Worm (Caenorhabditis elegans) whole organism, early embryonic: ENCODE measurements around the gene gly-5.

ENCODE experiments used
- B0310.2 ChIP-seq: sonication (generic microtip); optimal IDR thresholded peaks from 2 replicates; lab custom pipeline; 2016; ENCODE audit warnings: mild to moderate bottlenecking, missing genetic modification characterization, missing compliant biosample characterization
- F13C5.2 ChIP-seq: sonication (generic microtip); optimal IDR thresholded peaks from 2 replicates; lab custom pipeline; 2017; ENCODE audit warnings: mild to moderate bottlenecking, missing genetic modification characterization, inconsistent platforms, missing compliant biosample characterization
- aly-1 ChIP-seq: sonication (generic microtip); optimal IDR thresholded peaks from 2 replicates; lab custom pipeline; 2016; ENCODE audit warnings: missing genetic modification characterization, missing compliant biosample characterization
- ama-1 ChIP-seq: fragments of 150-350 bp; optimal IDR thresholded peaks from 2 replicates; lab custom pipeline; 2014
- ceh-13 ChIP-seq: fragments of 200-800 bp; sonication (Bioruptor generic); optimal IDR thresholded peaks from 2 replicates; lab custom pipeline; 2018; ENCODE audit warnings: mild to moderate bottlenecking, missing genetic modification characterization, missing compliant biosample characterization
- ceh-36 ChIP-seq: sonication (generic microtip); optimal IDR thresholded peaks from 2 replicates; lab custom pipeline; 2016; ENCODE audit warnings: missing genetic modification characterization, inconsistent platforms, missing compliant biosample characterization
- ets-7 ChIP-seq: sonication (generic microtip); optimal IDR thresholded peaks from 2 replicates; lab custom pipeline; 2016; ENCODE audit warnings: missing genotype, missing genetic modification characterization, missing compliant biosample characterization
- flt-1 ChIP-seq: fragments of 200-800 bp; sonication (Bioruptor generic); IDR thresholded peaks from 2 replicates; pipeline ENCODE4 v1.3.6; 2022; ENCODE audit warnings: missing genetic modification characterization, missing compliant biosample characterization
- hmbx-1 ChIP-seq: sonication (generic microtip); optimal IDR thresholded peaks from 2 replicates; lab custom pipeline; 2016; ENCODE audit warnings: mild to moderate bottlenecking, missing genetic modification characterization, missing compliant biosample characterization
- hmg-4 ChIP-seq: fragments of 200-800 bp; sonication (Bioruptor generic); optimal IDR thresholded peaks from 2 replicates; lab custom pipeline; 2018; ENCODE audit warnings: mild to moderate bottlenecking, missing genetic modification characterization, missing compliant biosample characterization
- hnd-1 ChIP-seq: sonication (generic microtip); optimal IDR thresholded peaks from 2 replicates; lab custom pipeline; 2016; ENCODE audit warnings: missing genetic modification characterization, missing compliant biosample characterization
- pes-1 ChIP-seq: fragments of 200-800 bp; sonication (Bioruptor generic); IDR thresholded peaks from 2 replicates; pipeline ENCODE4 v1.3.6; 2022; ENCODE audit warnings: missing genetic modification reagents, missing genetic modification characterization, missing compliant biosample characterization
- scrt-1 ChIP-seq: fragments of 200-800 bp; sonication (Bioruptor generic); IDR thresholded peaks from 2 replicates; pipeline ENCODE4 v1.3.6; 2022; ENCODE audit warnings: missing genetic modification characterization, missing compliant biosample characterization
- sea-1 ChIP-seq: fragments of 200-800 bp; sonication (Bioruptor generic); conservative IDR thresholded peaks from 2 replicates; pipeline ENCODE4 v1.3.6; 2022; ENCODE audit warnings: missing genetic modification characterization, missing compliant biosample characterization
- tbx-11 ChIP-seq: fragments of 200-800 bp; sonication (Bioruptor generic); IDR thresholded peaks from 2 replicates; pipeline ENCODE4 v1.3.6; 2022; ENCODE audit warnings: missing genetic modification characterization, missing compliant biosample characterization
- tbx-37 ChIP-seq: fragments of 200-800 bp; sonication (Bioruptor generic); conservative IDR thresholded peaks from 2 replicates; pipeline ENCODE4 v1.3.6; 2022; ENCODE audit warnings: missing genetic modification reagents, missing genetic modification characterization, missing compliant biosample characterization
- tra-4 ChIP-seq: sonication (generic microtip); optimal IDR thresholded peaks from 2 replicates; lab custom pipeline; 2017; ENCODE audit warnings: missing genetic modification characterization, missing compliant biosample characterization

gly-5 gene

ce11 chrIII:13204682-13205081, 17.5 kb downstream of the gly-5 start, which contains the start of gene Y39E4B.11:
TSS of gene Y39E4B.11 (plus strand) at chrIII:13204982.
- no peak for TF ChIP-seq aly-1 (tag; lab: Kevin White, UChicago)
- TF ChIP-seq ama-1 (lab: Kevin White, UChicago), result no peak
- no peak for TF ChIP-seq scrt-1 (GFP tag; lab: Robert Waterston, UW)
- TF ChIP-seq F13C5.2 (tag; lab: Kevin White, UChicago), result no peak
- TF ChIP-seq ceh-13 (GFP tag; lab: Kevin White, UChicago), result no peak
- no peak for TF ChIP-seq hmbx-1 (tag; lab: Kevin White, UChicago)
- no peak for TF ChIP-seq pes-1
- no peak for TF ChIP-seq hmg-4 (GFP tag; lab: Kevin White, UChicago)
- no peak for TF ChIP-seq hnd-1
- TF ChIP-seq sea-1 (GFP tag; lab: Robert Waterston, UW), result no peak
- TF ChIP-seq tra-4 (tag; lab: Kevin White, UChicago), result no peak
- no peak for TF ChIP-seq flt-1 (GFP tag; lab: Robert Waterston, UW)
- no peak for TF ChIP-seq B0310.2
- TF ChIP-seq tbx-11 (GFP tag; lab: Robert Waterston, UW), result no peak
- TF ChIP-seq ceh-36 (tag; lab: Kevin White, UChicago), result no peak

ce11 chrIII:13208978-13209377, 21.8 kb downstream of the gly-5 start:
- no peak for TF ChIP-seq tbx-37 (GFP tag; lab: Robert Waterston, UW)
- no peak for TF ChIP-seq flt-1 (GFP tag; lab: Robert Waterston, UW)
- TF ChIP-seq scrt-1 (GFP tag; lab: Robert Waterston, UW), result no peak
- no peak for TF ChIP-seq hmbx-1 (tag; lab: Kevin White, UChicago)
- TF ChIP-seq hnd-1, result no peak
- no peak for TF ChIP-seq F13C5.2 (tag; lab: Kevin White, UChicago)

- no peak for TF ChIP-seq ama-1 (lab: Kevin White, UChicago)
- no peak for TF ChIP-seq tbx-37 (GFP tag; lab: Robert Waterston, UW)
- TF ChIP-seq F13C5.2 (tag; lab: Kevin White, UChicago), result no peak
- TF ChIP-seq ets-7, result no peak
- no peak for TF ChIP-seq flt-1 (GFP tag; lab: Robert Waterston, UW)
- TF ChIP-seq scrt-1 (GFP tag; lab: Robert Waterston, UW), result no peak
- TF ChIP-seq ceh-13 (GFP tag; lab: Kevin White, UChicago), result no peak
- no peak for TF ChIP-seq ceh-36 (tag; lab: Kevin White, UChicago)
- no peak for TF ChIP-seq pes-1
- TF ChIP-seq B0310.2, result no peak
- TF ChIP-seq hmbx-1 (tag; lab: Kevin White, UChicago), result no peak
- no peak for TF ChIP-seq hmg-4 (GFP tag; lab: Kevin White, UChicago)
- no peak for TF ChIP-seq sea-1 (GFP tag; lab: Robert Waterston, UW)
- TF ChIP-seq tra-4 (tag; lab: Kevin White, UChicago), result no peak
These were observed 25.2 kb downstream of the gly-5 start, which contains the start of gene tsp-3 for ce11 chrIII:13212366-13212765. TSS of gene tsp-3 (plus strand) at chrIII:13212666.

ce11 chrIII:13213111-13213510, 25.9 kb downstream of the gly-5 start:
- TF ChIP-seq F13C5.2 (tag; lab: Kevin White, UChicago) (no peak), tbx-11 (GFP tag; lab: Robert Waterston, UW) (no peak), tra-4 (tag; lab: Kevin White, UChicago) (no peak), sea-1 (GFP tag; lab: Robert Waterston, UW) (no peak), ceh-36 (tag; lab: Kevin White, UChicago) (no peak), scrt-1 (GFP tag; lab: Robert Waterston, UW) (no peak), ama-1 (lab: Kevin White, UChicago) (no peak), B0310.2 (no peak), ceh-13 (GFP tag; lab: Kevin White, UChicago) (no peak), hmg-4 (GFP tag; lab: Kevin White, UChicago) (no peak), hnd-1 (no peak), flt-1 (GFP tag; lab: Robert Waterston, UW) (no peak), aly-1 (tag; lab: Kevin White, UChicago) (no peak), tbx-37 (GFP tag; lab: Robert Waterston, UW) (no peak), hmbx-1 (tag; lab: Kevin White, UChicago) (no peak), pes-1 (no peak), ets-7 (no peak)

ce11 chrIII:13215682-13216081, 28.5 kb downstream of the gly-5 start:
- TF ChIP-seq tra-4 (tag; lab: Kevin White, UChicago), result no peak
- no peak for TF ChIP-seq ceh-13 (GFP tag; lab: Kevin White, UChicago)
- TF ChIP-seq tbx-37 (GFP tag; lab: Robert Waterston, UW), result no peak
- no peak for TF ChIP-seq ets-7
- no peak for TF ChIP-seq hmg-4 (GFP tag; lab: Kevin White, UChicago)
- no peak for TF ChIP-seq tbx-11 (GFP tag; lab: Robert Waterston, UW)
- TF ChIP-seq hnd-1, result no peak
- TF ChIP-seq pes-1, result no peak
- no peak for TF ChIP-seq scrt-1 (GFP tag; lab: Robert Waterston, UW)
- no peak for TF ChIP-seq aly-1 (tag; lab: Kevin White, UChicago)
- TF ChIP-seq ama-1 (lab: Kevin White, UChicago), result no peak
- no peak for TF ChIP-seq F13C5.2 (tag; lab: Kevin White, UChicago)
- no peak for TF ChIP-seq hmbx-1 (tag; lab: Kevin White, UChicago)
- no peak for TF ChIP-seq B0310.2
- no peak for TF ChIP-seq flt-1 (GFP tag; lab: Robert Waterston, UW)

- TF ChIP-seq aly-1 (tag; lab: Kevin White, UChicago) (no peak), hnd-1 (no peak), scrt-1 (GFP tag; lab: Robert Waterston, UW) (no peak), ceh-13 (GFP tag; lab: Kevin White, UChicago) (no peak), F13C5.2 (tag; lab: Kevin White, UChicago) (no peak), ama-1 (lab: Kevin White, UChicago) (no peak), flt-1 (GFP tag; lab: Robert Waterston, UW) (no peak), tbx-11 (GFP tag; lab: Robert Waterston, UW) (no peak), sea-1 (GFP tag; lab: Robert Waterston, UW) (no peak), B0310.2 (no peak)
These were observed 29.4 kb downstream of the gly-5 start for ce11 chrIII:13216488-13217016.

ce11 chrIII:13222772-13223171, 35.6 kb downstream of the gly-5 start, which contains the start of gene Y43F4A.1:
TSS of gene Y43F4A.1 (plus strand) at chrIII:13223072.
- no peak for TF ChIP-seq pes-1
- TF ChIP-seq tra-4 (tag; lab: Kevin White, UChicago), result no peak
- TF ChIP-seq tbx-37 (GFP tag; lab: Robert Waterston, UW), result no peak
- TF ChIP-seq hnd-1, result no peak
- TF ChIP-seq flt-1 (GFP tag; lab: Robert Waterston, UW), result no peak
- TF ChIP-seq hmbx-1 (tag; lab: Kevin White, UChicago), result no peak
- no peak for TF ChIP-seq B0310.2
- no peak for TF ChIP-seq ceh-13 (GFP tag; lab: Kevin White, UChicago)
- TF ChIP-seq hmg-4 (GFP tag; lab: Kevin White, UChicago), result no peak
- no peak for TF ChIP-seq ceh-36 (tag; lab: Kevin White, UChicago)
- no peak for TF ChIP-seq sea-1 (GFP tag; lab: Robert Waterston, UW)
- TF ChIP-seq ama-1 (lab: Kevin White, UChicago), result no peak
- no peak for TF ChIP-seq ets-7
- no peak for TF ChIP-seq tbx-11 (GFP tag; lab: Robert Waterston, UW)
- no peak for TF ChIP-seq aly-1 (tag; lab: Kevin White, UChicago)
- no peak for TF ChIP-seq F13C5.2 (tag; lab: Kevin White, UChicago)
